Fruit fly (Drosophila melanogaster): Measurements from ENCODE around the gene Eip75B.
A peak's percentile ranks its signal among the peaks of the same experiment; 100 is the strongest.

The Eip75B gene

DNA sequence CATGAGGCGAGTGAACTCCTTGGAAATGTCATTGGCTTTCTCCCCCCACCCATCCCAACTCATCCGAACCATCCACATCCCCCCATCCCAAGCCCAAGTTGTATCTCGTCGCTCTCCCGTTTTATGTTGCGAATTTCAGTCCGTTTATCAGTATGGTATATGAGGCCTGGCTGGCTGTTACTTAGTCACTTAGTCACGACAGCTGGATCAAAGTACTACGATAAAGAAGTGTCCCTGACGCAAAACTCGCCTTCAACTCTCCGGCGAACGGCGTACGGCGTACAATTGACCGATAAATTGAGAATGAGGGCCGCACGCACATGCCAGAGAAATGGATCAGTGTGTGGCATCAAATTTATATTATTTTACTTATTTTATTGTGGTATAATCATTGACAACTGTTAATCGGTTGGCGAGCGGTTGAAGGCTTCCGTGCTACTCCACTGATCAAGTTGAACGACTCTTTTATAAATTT is 62.9 kb downstream of the Eip75B start:
- TF ChIP-seq CG8478 (optimal IDR thresholded peaks at IDR 0.05) (no peak), CTCF (optimal IDR thresholded peaks at IDR 0.05) (no peak)

DNA sequence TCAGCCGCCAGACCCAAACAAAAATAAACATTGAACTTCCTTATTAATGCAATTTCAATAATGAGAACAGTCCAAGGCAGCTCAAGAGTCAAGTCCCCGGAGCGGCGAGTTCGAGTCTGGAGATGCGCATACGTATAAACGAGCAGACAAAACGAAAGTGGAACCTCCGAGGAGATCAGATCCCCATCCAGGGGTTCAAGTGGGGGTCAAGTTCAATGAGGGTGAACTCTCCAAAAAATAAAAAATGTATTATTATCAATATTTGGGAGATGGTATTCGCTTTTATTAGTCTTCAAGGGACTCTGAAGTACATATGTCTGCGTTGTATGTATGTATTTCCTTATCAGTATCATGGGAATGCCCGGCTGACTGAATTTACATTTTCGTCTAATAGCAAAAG is 63.6 kb downstream of the Eip75B start:
- TF ChIP-seq CTCF (optimal IDR thresholded peaks at IDR 0.05) (no peak), CG8478 (optimal IDR thresholded peaks at IDR 0.05) (no peak)

DNA sequence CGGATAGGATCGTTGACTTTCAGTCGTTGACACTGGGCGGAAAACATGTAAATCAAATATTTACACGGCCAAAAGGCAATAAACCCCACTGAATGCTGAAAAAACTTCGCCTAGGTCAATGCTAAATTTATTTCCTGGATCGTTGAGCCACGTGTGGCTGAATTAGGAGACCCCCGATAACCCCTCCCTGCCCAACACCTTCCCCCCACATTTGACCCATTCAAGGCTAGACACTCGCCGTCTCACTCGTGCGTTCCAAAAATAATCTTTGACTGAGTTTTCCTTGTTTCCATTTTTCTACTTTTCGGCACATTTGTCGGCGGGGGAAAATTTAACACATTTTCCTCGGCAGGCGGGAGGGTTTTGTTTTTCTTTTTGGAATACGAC is 64.4 kb downstream of the Eip75B start:
- no peak for TF ChIP-seq CTCF (optimal IDR thresholded peaks at IDR 0.05)
- no peak for TF ChIP-seq CG8478 (optimal IDR thresholded peaks at IDR 0.05)

DNA sequence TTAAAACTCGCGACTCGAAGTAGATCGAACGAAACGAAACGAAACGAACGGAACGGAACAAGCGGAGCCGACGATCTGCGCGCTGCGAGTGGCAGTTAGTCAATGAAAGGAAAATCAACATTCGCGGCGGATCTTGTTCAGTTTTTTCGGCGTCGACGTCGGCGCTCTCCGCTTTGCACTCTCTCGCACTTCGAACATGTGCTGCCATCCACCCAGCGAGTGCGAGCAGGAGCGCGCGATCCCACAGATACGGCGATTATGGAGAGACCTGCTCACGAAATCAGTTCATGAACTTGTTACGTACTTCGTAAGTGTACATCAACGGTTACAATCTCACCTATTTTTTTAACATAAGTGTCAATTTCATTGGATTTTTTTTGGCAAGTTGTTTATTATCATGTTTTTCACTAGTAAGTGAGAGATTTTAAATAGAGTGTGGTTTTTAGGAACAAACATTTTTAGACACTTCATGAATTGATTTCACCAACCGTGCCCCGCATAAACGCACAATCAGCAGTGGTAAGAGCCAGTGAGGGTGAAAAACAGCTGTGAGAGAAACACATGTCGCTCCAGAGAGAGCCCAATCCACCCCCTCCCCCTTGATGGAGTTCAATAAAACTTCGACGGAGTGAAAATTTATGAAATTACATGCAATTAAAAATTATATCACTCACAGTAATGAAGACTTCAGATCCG is 64.9 kb downstream of the Eip75B start:
- TF ChIP-seq CTCF (optimal IDR thresholded peaks at IDR 0.05) (peak in 1 of 2 experiments; percentile 12), CG8478 (optimal IDR thresholded peaks at IDR 0.05) (no peak)

DNA sequence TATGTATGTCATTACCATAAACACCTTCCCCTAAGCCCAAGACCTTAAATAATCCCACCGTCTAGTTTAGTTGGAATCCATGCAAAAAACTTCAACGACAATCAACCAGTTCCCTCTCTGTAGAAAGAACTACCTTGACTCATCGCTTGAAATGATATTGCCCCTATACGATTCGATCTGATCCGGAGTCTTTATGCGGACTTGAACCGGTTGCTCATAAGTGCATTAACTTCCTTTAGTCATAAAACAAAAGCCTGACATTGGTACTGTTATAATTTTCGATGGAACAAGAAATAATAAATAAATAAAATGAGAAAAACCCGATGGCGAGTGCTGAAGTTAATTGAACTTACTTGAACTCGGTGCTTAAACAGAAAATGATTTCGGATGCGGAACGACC is 67.0 kb downstream of the Eip75B start:
- TF ChIP-seq CTCF (optimal IDR thresholded peaks at IDR 0.05) (no peak), CG8478 (optimal IDR thresholded peaks at IDR 0.05) (no peak)

DNA sequence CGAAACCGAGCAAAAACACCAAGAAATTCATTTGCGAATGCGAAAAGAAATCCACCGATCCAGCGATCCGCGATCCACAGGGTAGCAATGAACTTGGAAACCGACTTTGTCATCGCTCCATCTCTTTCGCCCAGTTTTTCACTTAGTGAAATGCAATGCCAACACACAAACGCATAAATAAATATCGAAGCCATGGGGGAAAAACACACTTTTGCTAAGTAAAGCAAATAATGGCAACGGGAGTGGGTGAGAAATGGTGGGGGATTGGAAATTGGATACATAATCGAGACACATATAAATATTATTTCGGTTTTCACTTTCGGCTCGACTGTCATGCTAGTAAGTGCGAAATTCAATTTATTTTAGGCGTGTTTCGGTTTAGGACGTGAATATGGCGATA is 67.5 kb downstream of the Eip75B start:
- TF ChIP-seq CTCF (optimal IDR thresholded peaks at IDR 0.05) (no peak), CG8478 (optimal IDR thresholded peaks at IDR 0.05) (no peak)

DNA sequence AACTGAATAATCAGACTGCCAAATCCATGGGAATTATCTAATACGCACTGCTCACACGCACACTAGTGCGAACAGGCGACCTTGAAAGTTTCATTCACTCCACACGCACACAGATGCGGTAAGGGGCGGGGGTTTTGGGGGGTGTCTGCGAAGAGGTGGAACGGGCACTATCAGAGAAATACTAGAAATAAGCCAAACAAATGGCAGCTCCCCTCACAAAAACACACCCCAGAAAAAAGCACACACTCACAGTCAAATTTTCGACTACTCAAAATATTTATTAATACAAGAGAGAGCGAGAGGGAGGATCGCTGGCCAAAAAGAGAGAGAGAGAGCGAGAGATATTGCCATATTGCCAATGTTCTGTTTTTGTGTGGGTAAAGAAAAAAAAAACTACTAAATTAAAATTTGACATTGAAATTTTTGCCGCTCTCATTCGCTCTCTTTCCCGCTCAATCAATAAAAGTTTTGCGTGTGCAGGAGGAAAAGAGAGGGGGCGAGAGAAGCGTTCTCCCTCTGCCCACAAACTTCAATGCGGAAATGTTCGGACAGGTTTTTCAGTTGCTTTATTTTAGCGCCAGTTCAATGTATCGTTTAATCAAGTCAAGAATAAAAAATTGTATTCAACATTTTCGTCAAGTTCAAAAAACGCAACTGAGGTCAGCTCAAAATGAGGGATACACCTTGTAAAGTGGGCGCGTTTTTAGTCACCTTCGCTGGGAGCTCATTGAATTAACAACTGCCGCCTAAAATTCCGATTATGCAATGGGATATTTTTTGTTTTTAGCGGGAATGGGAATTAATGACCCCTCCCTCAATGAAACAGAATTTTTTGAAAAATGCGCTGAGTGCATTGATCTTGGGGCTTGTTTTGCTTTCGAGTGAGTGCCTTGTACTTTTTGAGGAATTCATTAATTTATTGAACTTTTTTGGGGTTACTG is 69.0 kb downstream of the Eip75B start:
- TF ChIP-seq CTCF (optimal IDR thresholded peaks at IDR 0.05) (no peak), CG8478 (optimal IDR thresholded peaks at IDR 0.05) (no peak)

DNA sequence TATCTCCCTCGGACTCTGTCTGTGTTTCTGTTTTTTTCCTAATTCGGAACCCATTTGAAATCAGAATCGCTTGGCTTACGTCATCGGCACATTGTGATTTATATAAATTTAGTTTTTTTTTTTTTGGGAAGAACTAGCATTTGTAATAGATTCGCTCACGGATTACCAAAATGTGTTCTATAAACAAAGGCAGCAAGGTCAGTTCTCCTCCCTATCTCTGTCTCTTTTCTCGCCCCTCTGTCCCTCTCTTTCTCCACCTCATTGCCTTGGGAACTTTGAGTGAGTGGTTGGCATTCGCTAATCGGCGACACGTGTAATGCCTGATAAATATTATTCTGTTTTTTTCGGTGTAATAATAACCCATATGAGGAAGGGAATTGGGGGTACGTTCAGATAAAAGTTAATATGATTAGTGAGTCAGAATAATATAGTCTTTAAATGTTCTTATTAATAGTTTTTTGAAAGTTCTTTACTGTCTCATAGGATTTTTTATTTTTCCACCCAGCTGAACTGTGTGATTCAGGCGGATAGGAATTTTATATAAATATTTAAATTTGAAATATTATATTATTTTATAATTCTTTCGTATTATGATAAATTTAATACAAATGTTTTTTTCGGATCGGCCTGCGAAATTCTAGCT is 69.8 kb downstream of the Eip75B start:
- TF ChIP-seq CG8478 (optimal IDR thresholded peaks at IDR 0.05): no peak
- no peak for TF ChIP-seq CTCF (optimal IDR thresholded peaks at IDR 0.05)

DNA sequence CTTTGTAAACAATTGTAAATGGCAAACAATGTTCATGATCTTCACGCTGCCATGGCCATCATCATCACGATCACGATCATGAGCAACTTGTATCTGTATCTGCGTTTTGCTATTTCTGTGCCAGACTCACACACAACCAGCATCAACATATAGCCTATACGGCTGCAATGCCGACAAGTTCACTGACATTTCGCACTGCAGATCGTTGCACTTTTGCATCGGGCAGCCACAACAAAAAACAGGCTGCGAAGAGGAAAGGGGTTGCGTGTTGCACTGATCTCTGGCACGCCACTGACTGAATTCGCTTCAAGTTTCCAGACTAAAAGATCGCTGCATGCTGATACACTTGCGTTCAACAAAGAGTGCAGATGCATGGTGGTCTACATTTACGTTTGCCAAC is 70.7 kb downstream of the Eip75B start:
- TF ChIP-seq CTCF (optimal IDR thresholded peaks at IDR 0.05): no peak
- no peak for TF ChIP-seq CG8478 (optimal IDR thresholded peaks at IDR 0.05)

DNA sequence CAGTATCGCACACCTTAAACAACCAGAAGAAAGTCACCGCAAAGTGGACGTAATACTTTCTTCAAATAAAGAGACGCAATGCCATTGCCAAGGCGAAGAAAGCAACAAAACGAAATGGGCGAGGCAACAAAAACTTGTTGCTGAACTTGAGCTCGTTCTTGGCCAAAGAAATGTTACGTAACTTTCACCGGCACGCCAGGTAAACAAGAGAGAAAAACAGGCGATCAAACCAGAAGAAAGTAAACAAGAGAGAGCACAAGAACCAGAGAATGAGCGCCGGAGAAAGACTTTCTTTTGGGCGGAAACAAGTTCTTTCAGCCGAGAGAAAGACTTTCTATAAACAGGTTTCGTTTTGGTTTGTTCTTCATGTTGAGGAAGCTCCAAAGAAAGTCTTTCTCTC is 71.2 kb downstream of the Eip75B start:
- no peak for TF ChIP-seq CG8478 (optimal IDR thresholded peaks at IDR 0.05)
- TF ChIP-seq CTCF (optimal IDR thresholded peaks at IDR 0.05): no peak

DNA sequence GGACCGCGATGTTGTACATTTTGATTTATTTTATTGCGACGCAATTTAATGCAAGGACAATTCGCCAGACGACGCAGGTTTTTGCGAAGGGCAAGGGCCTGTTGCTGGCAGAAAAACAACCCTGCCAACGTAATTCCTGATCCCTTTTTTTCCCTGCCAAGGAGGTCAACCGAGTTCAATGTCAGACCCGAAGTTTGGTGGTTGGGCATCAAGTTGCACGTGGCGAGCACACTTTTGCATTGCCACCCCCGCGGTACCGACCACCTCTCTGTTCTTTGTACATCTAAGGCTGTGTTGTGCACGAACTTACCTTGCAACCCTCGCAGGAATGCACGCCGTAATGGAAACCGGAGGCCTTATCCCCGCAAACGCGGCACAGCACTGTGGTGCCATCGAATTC is 71.9 kb downstream of the Eip75B start:
- TF ChIP-seq CG8478 (optimal IDR thresholded peaks at IDR 0.05) (no peak), CTCF (optimal IDR thresholded peaks at IDR 0.05) (no peak)

DNA sequence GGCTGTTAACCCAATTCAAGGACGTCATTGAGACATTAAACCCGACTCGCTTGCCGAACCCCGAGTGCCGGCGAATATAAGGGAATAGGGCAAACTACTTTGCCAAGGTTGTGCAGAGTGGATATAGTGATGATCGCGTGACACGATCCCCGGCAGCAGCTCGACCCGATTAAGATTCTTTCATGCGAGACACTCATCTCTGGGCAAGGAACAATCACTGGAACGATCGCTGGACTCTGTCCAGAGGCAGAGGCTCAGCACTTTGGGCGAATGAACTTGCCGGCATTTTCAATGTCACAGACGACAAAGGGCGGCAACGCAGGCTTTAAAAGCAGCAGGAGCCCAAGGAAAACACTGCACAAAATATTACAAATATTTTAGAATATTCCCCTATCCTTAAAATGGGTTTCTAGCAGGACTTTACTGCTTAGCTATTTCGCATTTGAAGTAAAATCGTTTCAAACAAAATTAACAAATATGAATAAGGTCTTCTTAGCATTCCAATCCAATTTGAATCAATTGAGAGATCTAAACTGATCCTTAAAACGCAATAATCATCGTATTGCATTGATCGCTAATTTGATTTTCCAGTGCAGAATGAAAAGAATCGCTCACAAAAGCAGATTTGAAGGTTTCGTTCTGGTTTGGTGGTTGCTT is 72.5 kb downstream of the Eip75B start:
- TF ChIP-seq CG8478 (optimal IDR thresholded peaks at IDR 0.05) (no peak), CTCF (optimal IDR thresholded peaks at IDR 0.05) (no peak)

DNA sequence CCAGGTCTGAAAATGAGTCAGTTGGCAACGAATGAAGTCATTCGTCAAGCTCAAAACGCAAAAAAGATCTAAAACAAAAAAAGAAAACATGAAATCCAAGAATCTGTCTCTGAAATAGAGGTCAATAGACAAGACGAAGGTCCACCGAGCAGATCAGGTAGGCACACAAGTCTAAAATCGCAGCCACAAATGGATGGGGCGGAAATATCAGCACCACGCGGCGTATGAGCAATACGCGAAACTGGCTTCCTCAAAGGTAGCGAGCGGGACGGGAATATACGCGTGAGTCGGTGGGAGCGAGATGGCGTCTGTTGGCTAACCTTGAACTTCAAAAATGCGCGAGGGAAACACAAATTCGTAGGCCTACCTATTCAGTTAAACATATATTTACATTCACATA is 73.5 kb downstream of the Eip75B start:
- TF ChIP-seq CTCF (optimal IDR thresholded peaks at IDR 0.05) (no peak), CG8478 (optimal IDR thresholded peaks at IDR 0.05) (no peak)

DNA sequence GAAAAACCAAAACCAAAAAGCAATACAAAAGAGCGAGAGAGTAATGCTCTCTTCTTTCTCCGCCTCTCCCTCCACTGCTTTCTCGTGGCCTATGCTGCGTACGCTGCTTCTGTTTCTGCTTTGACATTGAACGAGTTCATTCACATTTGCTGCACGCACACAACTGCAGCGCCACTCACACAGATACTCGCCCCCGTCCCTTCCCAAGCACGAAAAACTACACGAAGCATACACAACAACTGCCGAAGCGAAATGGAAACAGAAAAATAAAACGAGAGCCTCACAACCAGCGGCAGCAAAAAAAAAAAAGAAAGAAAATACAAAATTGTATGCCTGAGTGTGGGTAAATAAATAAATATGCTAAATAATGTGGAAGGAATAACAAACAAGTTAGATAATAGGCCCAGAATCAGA is 74.5 kb downstream of the Eip75B start:
- TF ChIP-seq CG8478 (optimal IDR thresholded peaks at IDR 0.05): no peak
- TF ChIP-seq CTCF (optimal IDR thresholded peaks at IDR 0.05): no peak

DNA sequence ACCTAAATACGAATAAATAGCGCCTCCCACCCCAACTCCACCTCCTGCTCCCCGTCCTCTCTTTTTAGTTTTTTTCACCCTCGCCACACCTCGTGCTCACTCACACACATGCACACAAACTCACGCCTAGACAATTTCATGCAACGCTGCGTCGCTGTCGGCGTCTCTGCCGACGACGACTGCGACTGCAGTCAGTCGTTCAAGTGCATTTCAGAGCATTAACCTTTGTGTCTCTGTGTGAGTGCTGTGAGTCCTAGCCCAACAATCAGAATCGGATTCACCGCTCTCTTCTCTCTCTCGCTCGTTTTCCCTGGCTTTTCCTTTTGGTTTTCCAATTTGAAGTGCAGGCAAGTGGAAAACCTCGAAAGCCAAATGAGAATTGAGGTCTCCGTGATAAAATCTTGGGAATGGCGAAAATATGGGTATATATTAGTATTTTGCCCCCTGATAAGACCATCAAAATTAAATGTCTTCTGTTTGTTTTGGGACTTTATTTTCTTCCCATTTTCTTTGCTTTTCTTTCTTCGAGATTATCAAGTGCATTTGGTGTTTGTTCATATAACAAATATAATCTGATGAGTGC is 75.2 kb downstream of the Eip75B start:
- TF ChIP-seq CTCF (optimal IDR thresholded peaks at IDR 0.05) (no peak), CG8478 (optimal IDR thresholded peaks at IDR 0.05) (no peak)
